Fruit fly (Drosophila melanogaster): Measurements from ENCODE around the gene CG3817.

- TF ChIP-seq D1 (tag; optimal IDR thresholded peaks at IDR 0.05) (no peak), CG12605 (GFP tag; IDR thresholded peaks at IDR 0.05) (no peak)
These were observed 20.4 kb upstream of the CG3817 start for dm6 chr3R:14878145-14878544.
